Worm (Caenorhabditis elegans) whole organism, young adult: ENCODE measurements around the gene K08D9.9.

ENCODE experiments used
- B0019.2 ChIP-seq: fragments of 200-800 bp; sonication (Bioruptor generic); conservative IDR thresholded peaks from 2 replicates; pipeline ENCODE4 v1.3.6; 2022; ENCODE audit warnings: missing genetic modification reagents, missing genetic modification characterization, missing compliant biosample characterization
- B0336.3 ChIP-seq: fragments of 200-800 bp; sonication (Bioruptor generic); IDR thresholded peaks from 2 replicates; pipeline ENCODE4 v1.3.6; 2022; ENCODE audit warnings: missing genetic modification characterization, missing compliant biosample characterization
- C06A6.2 ChIP-seq: fragments of 200-800 bp; sonication (Bioruptor generic); conservative IDR thresholded peaks from 2 replicates; pipeline ENCODE4 v1.3.6; 2022; ENCODE audit warnings: missing genetic modification characterization, missing compliant biosample characterization
- F10E7.11 ChIP-seq: sonication (generic microtip); optimal IDR thresholded peaks from 2 replicates; lab custom pipeline; 2017; ENCODE audit warnings: mild to moderate bottlenecking, missing genetic modification characterization, moderate library complexity, missing compliant biosample characterization
- F22D6.2 ChIP-seq: sonication (generic microtip); optimal IDR thresholded peaks from 2 replicates; lab custom pipeline; 2016; ENCODE audit warnings: mild to moderate bottlenecking, missing genetic modification characterization, missing compliant biosample characterization
- F23B12.7 ChIP-seq: sonication (generic microtip); optimal IDR thresholded peaks from 2 replicates; lab custom pipeline; 2017; ENCODE audit warnings: missing genetic modification characterization, mild to moderate bottlenecking, missing compliant biosample characterization, antibody characterized with exemption, moderate library complexity; ENCODE audit not compliant: insufficient read depth
- F39B2.1 ChIP-seq: fragments of 200-800 bp; sonication (Bioruptor generic); IDR thresholded peaks from 2 replicates; pipeline ENCODE4 v1.3.6; 2022; ENCODE audit warnings: missing genetic modification reagents, missing genetic modification characterization, missing compliant biosample characterization
- F57C9.4 ChIP-seq: sonication (generic microtip); optimal IDR thresholded peaks from 2 replicates; lab custom pipeline; 2017; ENCODE audit warnings: mild to moderate bottlenecking, missing genetic modification characterization, missing compliant biosample characterization
- T07F8.4 ChIP-seq: sonication (generic microtip); optimal IDR thresholded peaks from 2 replicates; lab custom pipeline; 2016; ENCODE audit warnings: mild to moderate bottlenecking, missing genetic modification characterization, moderate library complexity, missing compliant biosample characterization
- T26A5.8 ChIP-seq: sonication (generic microtip); optimal IDR thresholded peaks from 2 replicates; lab custom pipeline; 2016; ENCODE audit warnings: missing genetic modification characterization, missing compliant biosample characterization
- Y53F4B.3 ChIP-seq: fragments of 200-800 bp; sonication (Bioruptor generic); IDR thresholded peaks from 2 replicates; pipeline ENCODE4 v1.3.6; 2022; ENCODE audit warnings: missing genetic modification reagents, missing genetic modification characterization, missing compliant biosample characterization
- Y53G8AR.9 ChIP-seq: fragments of 200-800 bp; sonication (Bioruptor generic); conservative IDR thresholded peaks from 2 replicates; pipeline ENCODE4 v1.3.6; 2022; ENCODE audit warnings: missing genetic modification reagents, missing genetic modification characterization, missing compliant biosample characterization
- Y56A3A.18 ChIP-seq: fragments of 200-800 bp; sonication (Bioruptor generic); IDR thresholded peaks from 2 replicates; pipeline ENCODE4 v1.3.6; 2022; ENCODE audit warnings: missing genetic modification reagents, missing genetic modification characterization, missing compliant biosample characterization
- Y79H2A.3 ChIP-seq: fragments of 200-800 bp; sonication (Bioruptor generic); conservative IDR thresholded peaks from 2 replicates; pipeline ENCODE4 v1.3.6; 2022; ENCODE audit warnings: missing genetic modification reagents, missing genetic modification characterization, missing compliant biosample characterization
- aptf-3 ChIP-seq: fragments of 200-800 bp; sonication (Bioruptor generic); IDR thresholded peaks from 2 replicates; pipeline ENCODE4 v1.3.6; 2022; ENCODE audit warnings: missing genetic modification characterization, missing compliant biosample characterization
- athp-1 ChIP-seq: sonication (generic microtip); optimal IDR thresholded peaks from 2 replicates; lab custom pipeline; 2017; ENCODE audit warnings: mild to moderate bottlenecking, missing genetic modification characterization, missing compliant biosample characterization
- attf-3 ChIP-seq: fragments of 200-800 bp; sonication (Bioruptor generic); conservative IDR thresholded peaks from 2 replicates; pipeline ENCODE4 v1.3.6; 2022; ENCODE audit warnings: missing genetic modification reagents, missing genetic modification characterization, missing compliant biosample characterization
- attf-6 ChIP-seq: fragments of 200-800 bp; sonication (Bioruptor generic); IDR thresholded peaks from 2 replicates; pipeline ENCODE4 v1.3.6; 2022; ENCODE audit warnings: missing genetic modification reagents, missing genetic modification characterization, missing compliant biosample characterization
- bed-1 ChIP-seq: fragments of 200-800 bp; sonication (Bioruptor generic); IDR thresholded peaks from 2 replicates; pipeline ENCODE4 v1.3.6; 2022; ENCODE audit warnings: missing genetic modification reagents, missing genetic modification characterization, missing compliant biosample characterization
- bed-2 ChIP-seq: fragments of 200-800 bp; sonication (Bioruptor generic); IDR thresholded peaks from 2 replicates; pipeline ENCODE4 v1.3.6; 2022; ENCODE audit warnings: missing genetic modification reagents, missing genetic modification characterization, missing compliant biosample characterization
- ceh-100 ChIP-seq: fragments of 200-800 bp; sonication (Bioruptor generic); IDR thresholded peaks from 2 replicates; pipeline ENCODE4 v1.3.6; 2022; ENCODE audit warnings: missing genetic modification reagents, missing genetic modification characterization, missing compliant biosample characterization
- dox-1 ChIP-seq: fragments of 200-800 bp; sonication (Bioruptor generic); IDR thresholded peaks from 2 replicates; pipeline ENCODE4 v1.3.6; 2022; ENCODE audit warnings: missing genetic modification reagents, missing genetic modification characterization, missing compliant biosample characterization
- efl-1 ChIP-seq: fragments of 150-350 bp; optimal IDR thresholded peaks from 2 replicates; lab custom pipeline; 2014; ENCODE audit warnings: missing biosample characterization, missing genetic modification reagents, missing genetic modification characterization
- egrh-3 ChIP-seq: fragments of 200-800 bp; sonication (Bioruptor generic); IDR thresholded peaks from 2 replicates; pipeline ENCODE4 v1.3.6; 2022; ENCODE audit warnings: missing genetic modification reagents, missing genetic modification characterization, missing compliant biosample characterization
- ekl-4 ChIP-seq: fragments of 200-800 bp; sonication (Bioruptor generic); IDR thresholded peaks from 2 replicates; pipeline ENCODE4 v1.3.6; 2022; ENCODE audit warnings: missing genetic modification reagents, missing genetic modification characterization, missing compliant biosample characterization
- ets-4 ChIP-seq: fragments of 200-800 bp; sonication (Bioruptor generic); optimal IDR thresholded peaks from 2 replicates; lab custom pipeline; 2018; ENCODE audit warnings: mild to moderate bottlenecking, missing genetic modification characterization, missing compliant biosample characterization
- gei-17 ChIP-seq: fragments of 200-800 bp; sonication (Bioruptor generic); optimal IDR thresholded peaks from 2 replicates; lab custom pipeline; 2018; ENCODE audit warnings: mild to moderate bottlenecking, missing genetic modification characterization, missing compliant biosample characterization
- hlh-12 ChIP-seq: sonication (generic microtip); optimal IDR thresholded peaks from 2 replicates; lab custom pipeline; 2016; ENCODE audit warnings: missing genetic modification characterization, missing compliant biosample characterization
- lag-1 ChIP-seq: fragments of 200-800 bp; sonication (Bioruptor generic); IDR thresholded peaks from 2 replicates; pipeline ENCODE4 v1.3.6; 2022; ENCODE audit warnings: missing genetic modification reagents, missing genetic modification characterization, missing compliant biosample characterization
- lin-26 ChIP-seq: fragments of 200-800 bp; sonication (Bioruptor generic); IDR thresholded peaks from 2 replicates; pipeline ENCODE4 v1.3.6; 2022; ENCODE audit warnings: missing genetic modification reagents, missing genetic modification characterization, missing compliant biosample characterization
- madf-3 ChIP-seq: fragments of 200-800 bp; sonication (Bioruptor generic); IDR thresholded peaks from 2 replicates; pipeline ENCODE4 v1.3.6; 2022; ENCODE audit warnings: missing genetic modification reagents, missing genetic modification characterization, missing compliant biosample characterization
- nfyb-1 ChIP-seq: fragments of 200-800 bp; sonication (Bioruptor generic); IDR thresholded peaks from 2 replicates; pipeline ENCODE4 v1.3.6; 2022; ENCODE audit warnings: missing genetic modification reagents, missing genetic modification characterization, missing compliant biosample characterization
- nhr-80 ChIP-seq: sonication (generic microtip); optimal IDR thresholded peaks from 2 replicates; lab custom pipeline; 2016; ENCODE audit warnings: missing genetic modification characterization, missing compliant biosample characterization
- repo-1 ChIP-seq: sonication (generic microtip); optimal IDR thresholded peaks from 2 replicates; lab custom pipeline; 2017; ENCODE audit warnings: mild to moderate bottlenecking, missing genetic modification characterization, missing compliant biosample characterization
- sdz-38 ChIP-seq: sonication (generic microtip); optimal IDR thresholded peaks from 2 replicates; lab custom pipeline; 2016; ENCODE audit warnings: missing genotype, missing genetic modification characterization, missing compliant biosample characterization
- tbx-9 ChIP-seq: sonication (generic microtip); optimal IDR thresholded peaks from 2 replicates; lab custom pipeline; 2016; ENCODE audit warnings: borderline replicate concordance, missing genetic modification characterization, inconsistent platforms, missing compliant biosample characterization
- xnd-1 ChIP-seq: sonication (generic microtip); optimal IDR thresholded peaks from 2 replicates; lab custom pipeline; 2016; ENCODE audit warnings: missing genotype, missing genetic modification reagents, missing genetic modification characterization, missing compliant biosample characterization
- zfh-2 ChIP-seq: fragments of 200-800 bp; sonication (Bioruptor generic); conservative IDR thresholded peaks from 2 replicates; pipeline ENCODE4 v1.3.6; 2022; ENCODE audit warnings: missing genetic modification reagents, missing genetic modification characterization, missing compliant biosample characterization
- zim-3 ChIP-seq: sonication (generic microtip); optimal IDR thresholded peaks from 2 replicates; lab custom pipeline; 2017; ENCODE audit warnings: mild to moderate bottlenecking, missing genetic modification characterization, moderate library complexity, missing compliant biosample characterization
- ztf-18 ChIP-seq: sonication (generic microtip); optimal IDR thresholded peaks from 2 replicates; lab custom pipeline; 2016; ENCODE audit warnings: missing genotype, mild to moderate bottlenecking, missing genetic modification characterization, missing compliant biosample characterization
- ztf-22 ChIP-seq: fragments of 200-800 bp; sonication (Bioruptor generic); optimal IDR thresholded peaks from 2 replicates; lab custom pipeline; 2018; ENCODE audit warnings: mild to moderate bottlenecking, missing genetic modification characterization, moderate library complexity, missing compliant biosample characterization

Gene K08D9.9

DNA sequence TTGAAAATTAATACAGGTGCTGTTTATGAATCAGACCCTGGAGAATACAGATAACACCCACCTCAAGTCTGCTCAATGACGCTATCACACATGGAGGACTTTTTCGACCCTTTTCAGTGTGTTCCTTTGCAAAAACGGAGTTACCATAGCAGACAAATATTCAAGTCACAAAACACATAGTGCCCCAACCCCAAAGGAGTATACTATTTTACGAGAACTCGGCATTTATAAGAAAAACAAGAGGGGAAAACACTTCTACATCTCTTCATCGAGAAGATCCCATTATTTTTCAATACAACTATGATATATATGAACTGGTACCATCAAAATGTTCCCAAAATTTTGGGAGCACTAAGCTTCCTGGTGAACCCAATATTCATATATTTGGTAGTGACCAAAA is 8.2 kb upstream of the K08D9.9 start, which contains the start of gene srj-7:
Gene srj-7 (plus strand): TSS at position 301 of the 400 bp plus-strand sequence.
- TF ChIP-seq attf-3 (GFP tag; lab: Robert Waterston, UW) (no peak), zim-3 (tag; lab: Kevin White, UChicago) (no peak)

DNA sequence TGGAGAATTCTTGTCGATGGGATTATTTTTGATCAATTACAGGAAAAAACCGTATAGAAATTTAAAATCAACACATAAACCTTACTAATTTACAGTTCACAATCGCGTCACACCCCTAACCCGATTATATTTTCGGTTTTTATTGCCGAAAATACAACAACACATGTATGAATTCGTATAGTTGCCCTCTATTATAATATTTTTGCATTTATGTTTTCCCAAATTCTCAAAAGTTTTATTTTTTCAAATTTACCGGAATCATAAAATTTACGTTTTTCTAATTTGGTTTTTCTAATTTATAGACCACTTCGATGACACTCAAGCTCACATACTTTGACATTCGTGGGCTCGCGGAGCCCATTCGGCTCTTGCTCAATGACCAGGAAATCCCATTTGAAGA is 6.5 kb upstream of the K08D9.9 start, which contains the start of gene gst-23:
Gene gst-23 (plus strand): TSS at position 301 of the 400 bp plus-strand sequence.
- TF ChIP-seq ekl-4 (GFP tag; lab: Robert Waterston, UW) = no peak
- no peak for TF ChIP-seq tbx-9
- TF ChIP-seq B0336.3 (GFP tag; lab: Robert Waterston, UW) = no peak
- no peak for TF ChIP-seq repo-1 (tag; lab: Kevin White, UChicago)
- no peak for TF ChIP-seq athp-1 (tag; lab: Kevin White, UChicago)
- no peak for TF ChIP-seq F39B2.1
- no peak for TF ChIP-seq F57C9.4 (tag; lab: Kevin White, UChicago)
- no peak for TF ChIP-seq ets-4 (GFP tag; lab: Kevin White, UChicago)
- TF ChIP-seq T07F8.4 (tag; lab: Kevin White, UChicago) = no peak
- no peak for TF ChIP-seq efl-1
- TF ChIP-seq ceh-100 (GFP tag; lab: Robert Waterston, UW) = no peak
- TF ChIP-seq ztf-22 (GFP tag; lab: Kevin White, UChicago) = no peak
- no peak for TF ChIP-seq F23B12.7
- no peak for TF ChIP-seq madf-3 (GFP tag; lab: Robert Waterston, UW)
- no peak for TF ChIP-seq lin-26
- TF ChIP-seq nhr-80 (tag; lab: Kevin White, UChicago) = no peak
- no peak for TF ChIP-seq F22D6.2
- no peak for TF ChIP-seq T26A5.8 (tag; lab: Kevin White, UChicago)

DNA sequence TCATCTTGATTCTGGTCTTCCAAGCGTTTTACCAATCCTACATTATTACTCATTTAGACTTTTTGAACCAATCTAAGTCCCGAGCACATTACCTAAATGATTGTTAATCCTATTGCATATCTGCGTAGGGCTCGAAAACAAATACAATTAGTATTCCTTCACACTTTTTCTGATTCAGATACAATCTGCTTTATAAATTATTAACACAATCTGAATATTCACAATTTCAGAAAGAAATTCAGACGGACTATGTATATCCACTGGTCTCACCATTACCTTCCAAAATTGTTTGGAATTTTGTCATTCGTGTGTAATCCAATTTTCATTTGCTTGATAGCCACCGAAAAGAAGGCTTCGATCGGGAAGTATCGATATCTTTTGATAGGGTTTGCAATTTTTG is 4.7 kb upstream of the K08D9.9 start, which contains the start of gene srj-11:
Gene srj-11 (plus strand): TSS at position 250 of the 400 bp plus-strand sequence.
- TF ChIP-seq nfyb-1 (GFP tag; lab: Robert Waterston, UW) = no peak
- no peak for TF ChIP-seq attf-6 (GFP tag; lab: Robert Waterston, UW)
- no peak for TF ChIP-seq zfh-2 (GFP tag; lab: Robert Waterston, UW)
- TF ChIP-seq Y79H2A.3 (GFP tag; lab: Robert Waterston, UW) = no peak
- TF ChIP-seq dox-1 = no peak
- TF ChIP-seq gei-17 (GFP tag; lab: Kevin White, UChicago) = no peak
- TF ChIP-seq Y53G8AR.9 (GFP tag; lab: Robert Waterston, UW) = no peak
- no peak for TF ChIP-seq F39B2.1
- TF ChIP-seq F10E7.11 (tag; lab: Kevin White, UChicago) = no peak
- TF ChIP-seq bed-1 = no peak
- no peak for TF ChIP-seq C06A6.2
- TF ChIP-seq B0019.2 = no peak
- TF ChIP-seq aptf-3 (GFP tag; lab: Robert Waterston, UW) = no peak
- TF ChIP-seq B0336.3 (GFP tag; lab: Robert Waterston, UW) = no peak
- no peak for TF ChIP-seq sdz-38 (tag; lab: Kevin White, UChicago)
- TF ChIP-seq Y53F4B.3 (GFP tag; lab: Robert Waterston, UW) = no peak
- no peak for TF ChIP-seq Y56A3A.18 (GFP tag; lab: Robert Waterston, UW)
- no peak for TF ChIP-seq egrh-3 (GFP tag; lab: Robert Waterston, UW)
- no peak for TF ChIP-seq F23B12.7

DNA sequence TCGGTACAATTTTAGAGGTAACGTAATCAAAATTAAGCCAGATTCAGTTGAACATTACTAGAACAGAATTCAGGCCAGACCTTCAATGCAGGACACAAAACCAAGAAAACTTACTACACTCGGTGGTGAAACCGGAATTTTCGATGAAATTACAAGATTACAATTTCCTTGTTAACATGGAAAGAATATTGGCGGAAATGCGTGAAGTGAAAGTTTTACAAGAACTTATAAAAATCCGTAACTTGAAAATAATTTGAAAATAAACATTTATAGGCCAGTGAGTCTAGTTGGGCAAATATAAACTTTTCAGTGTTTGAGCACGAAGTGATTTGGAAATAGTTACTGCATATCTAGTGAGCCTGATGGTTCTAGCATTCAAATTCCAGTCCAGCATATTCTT is 1.6 kb downstream of the K08D9.9 start, which contains the start of gene K08D9.6:
Gene K08D9.6 (minus strand): TSS at position 101 of the 400 bp plus-strand sequence.
- TF ChIP-seq ztf-18 (tag; lab: Kevin White, UChicago) (no peak), xnd-1 (tag; lab: Kevin White, UChicago) (no peak), bed-2 (GFP tag; lab: Robert Waterston, UW) (no peak), hlh-12 (tag; lab: Kevin White, UChicago) (no peak), B0019.2 (no peak), lag-1 (GFP tag; lab: Robert Waterston, UW) (no peak)
- TF ChIP-seq, all 124 proteins: peak for 0
